Worm (Caenorhabditis elegans) whole organism, L1 larva: ENCODE results near the gene cysl-2.
A peak's percentile ranks its signal among the peaks of the same experiment; 100 is the strongest.

Experiments used
- C04F5.9 ChIP-seq: sonication (generic microtip); optimal IDR thresholded peaks from 2 replicates; lab custom pipeline; 2016; ENCODE audit warnings: missing genetic modification characterization, missing compliant biosample characterization
- F16B12.6 ChIP-seq: fragments of 150-350 bp; optimal IDR thresholded peaks from 2 replicates; lab custom pipeline; 2014; ENCODE audit warnings: missing biosample characterization, missing genetic modification characterization
- aha-1 ChIP-seq: fragments of 150-350 bp; optimal IDR thresholded peaks from 2 replicates; lab custom pipeline; 2014; ENCODE audit warnings: missing biosample characterization, missing genetic modification characterization
- alr-1 ChIP-seq: fragments of 200-800 bp; sonication (Bioruptor generic); optimal IDR thresholded peaks from 2 replicates; lab custom pipeline; 2018; ENCODE audit warnings: borderline replicate concordance, mild to moderate bottlenecking, missing genetic modification characterization, missing compliant biosample characterization
- aly-2 ChIP-seq: fragments of 150-350 bp; optimal IDR thresholded peaks from 2 replicates; lab custom pipeline; 2014; ENCODE audit warnings: missing biosample characterization, missing genetic modification characterization
- ama-1 ChIP-seq: fragments of 150-350 bp; optimal IDR thresholded peaks from 2 replicates; lab custom pipeline; 2014
- blmp-1 ChIP-seq: fragments of 150-350 bp; optimal IDR thresholded peaks from 2 replicates; lab custom pipeline; 2014; ENCODE audit warnings: missing biosample characterization, missing genetic modification characterization
- ceh-8 ChIP-seq: fragments of 200-800 bp; sonication (Bioruptor generic); optimal IDR thresholded peaks from 2 replicates; lab custom pipeline; 2018; ENCODE audit warnings: mild to moderate bottlenecking, missing genetic modification characterization, moderate library complexity, missing compliant biosample characterization
- ceh-82 ChIP-seq, 3 experiments: fragments of 150-350 bp in 1 of 3; sonication (generic microtip) in 2 of 3; optimal IDR thresholded peaks; 2 replicates each; lab custom pipeline; 2014 to 2017; ENCODE audit warnings: missing biosample characterization in 3 of 3, missing genetic modification characterization in 3 of 3
- ceh-88 ChIP-seq: fragments of 200-800 bp; sonication (Bioruptor generic); IDR thresholded peaks from 2 replicates; pipeline ENCODE4 v1.3.6; 2022; ENCODE audit warnings: missing genetic modification characterization, missing compliant biosample characterization
- dpl-1 ChIP-seq, 3 experiments: fragments of 150-350 bp in 2 of 3; sonication (generic microtip) in 1 of 3; optimal IDR thresholded peaks; 2 replicates each; lab custom pipeline; 2014 to 2017; ENCODE audit warnings: missing biosample characterization in 3 of 3, missing genetic modification characterization in 3 of 3, missing genetic modification reagents in 3 of 3
- dsc-1 ChIP-seq: sonication (generic microtip); optimal IDR thresholded peaks from 2 replicates; lab custom pipeline; 2016; ENCODE audit warnings: mild to moderate bottlenecking, missing genetic modification characterization, missing compliant biosample characterization
- efl-1 ChIP-seq, 4 experiments: fragments of 150-350 bp; optimal IDR thresholded peaks in 3 of 4; peaks in 1 of 4; 1 replicate in 1 of 4; 2 replicates in 3 of 4; lab custom pipeline; 2014; ENCODE audit warnings: missing biosample characterization in 2 of 4, missing genetic modification characterization in 2 of 4, missing genetic modification reagents in 2 of 4
- efl-3 ChIP-seq: fragments of 200-800 bp; sonication (Bioruptor generic); optimal IDR thresholded peaks from 2 replicates; lab custom pipeline; 2018; ENCODE audit warnings: mild to moderate bottlenecking, missing genetic modification characterization, missing compliant biosample characterization
- egl-13 ChIP-seq: sonication (generic microtip); optimal IDR thresholded peaks from 2 replicates; lab custom pipeline; 2016; ENCODE audit warnings: missing genotype, missing genetic modification reagents, missing genetic modification characterization, missing compliant biosample characterization
- elt-3 ChIP-seq, 6 experiments: fragments of 150-350 bp in 1 of 6; sonication (generic microtip); optimal IDR thresholded peaks; 2 replicates each; lab custom pipeline; 2017 to 2018; ENCODE audit warnings: missing biosample characterization in 6 of 6, missing genetic modification characterization in 6 of 6, inconsistent platforms in 1 of 6
- fkh-10 ChIP-seq: sonication (generic microtip); optimal IDR thresholded peaks from 2 replicates; lab custom pipeline; 2017; ENCODE audit warnings: missing biosample characterization, missing genetic modification reagents, missing genetic modification characterization
- fkh-8 ChIP-seq: sonication (generic microtip); optimal IDR thresholded peaks from 2 replicates; lab custom pipeline; 2016; ENCODE audit warnings: mild to moderate bottlenecking, missing genetic modification characterization, missing compliant biosample characterization
- fos-1 ChIP-seq: fragments of 150-350 bp; optimal IDR thresholded peaks from 2 replicates; lab custom pipeline; 2014; ENCODE audit warnings: missing biosample characterization, missing genetic modification characterization
- hlh-4 ChIP-seq: sonication (generic microtip); optimal IDR thresholded peaks from 2 replicates; lab custom pipeline; 2016; ENCODE audit warnings: mild to moderate bottlenecking, missing genetic modification characterization, missing compliant biosample characterization
- hpl-2 ChIP-seq: fragments of 150-350 bp; optimal IDR thresholded peaks from 2 replicates; lab custom pipeline; 2014; ENCODE audit warnings: missing biosample characterization, missing genetic modification reagents, missing genetic modification characterization
- irx-1 ChIP-seq: sonication (generic microtip); optimal IDR thresholded peaks from 2 replicates; lab custom pipeline; 2016; ENCODE audit warnings: missing genetic modification characterization, missing compliant biosample characterization
- isw-1 ChIP-seq: fragments of 200-800 bp; sonication (Bioruptor generic); IDR thresholded peaks from 2 replicates; pipeline ENCODE4 v1.3.6; 2022; ENCODE audit warnings: missing genetic modification characterization, missing compliant biosample characterization
- lin-13 ChIP-seq: fragments of 150-350 bp; optimal IDR thresholded peaks from 2 replicates; lab custom pipeline; 2014; ENCODE audit warnings: missing biosample characterization, missing genetic modification reagents, missing genetic modification characterization
- lin-15B ChIP-seq: fragments of 150-350 bp; sonication (generic microtip); optimal IDR thresholded peaks from 3 replicates; lab custom pipeline; 2014; ENCODE audit warnings: missing biosample characterization, missing genetic modification characterization
- lin-35 ChIP-seq, 2 experiments: fragments of 150-350 bp; optimal IDR thresholded peaks; 2 replicates each; lab custom pipeline; 2014; ENCODE audit warnings: missing biosample characterization in 2 of 2, missing genetic modification characterization in 2 of 2, missing genetic modification reagents in 2 of 2
- lin-39 ChIP-seq: fragments of 150-350 bp; optimal IDR thresholded peaks from 2 replicates; lab custom pipeline; 2014; ENCODE audit warnings: missing biosample characterization, missing genetic modification reagents, missing genetic modification characterization
- lir-3 ChIP-seq: sonication (generic microtip); optimal IDR thresholded peaks from 2 replicates; lab custom pipeline; 2016; ENCODE audit warnings: mild to moderate bottlenecking, missing genetic modification characterization, moderate library complexity, missing compliant biosample characterization; ENCODE audit not compliant: poor library complexity
- mdl-1 ChIP-seq, 2 experiments: fragments of 150-350 bp; optimal IDR thresholded peaks; 2 replicates each; lab custom pipeline; 2014 to 2017; ENCODE audit warnings: missing biosample characterization in 2 of 2, missing genetic modification characterization in 2 of 2, inconsistent platforms in 1 of 2
- nhr-12 ChIP-seq: sonication (generic microtip); optimal IDR thresholded peaks from 2 replicates; lab custom pipeline; 2017; ENCODE audit warnings: missing biosample characterization, missing genetic modification characterization
- nhr-19 ChIP-seq: fragments of 200-800 bp; sonication (Bioruptor generic); conservative IDR thresholded peaks from 2 replicates; pipeline ENCODE4 v1.3.6; 2022; ENCODE audit warnings: missing genetic modification characterization, missing compliant biosample characterization
- nhr-20 ChIP-seq: sonication (generic microtip); optimal IDR thresholded peaks from 2 replicates; lab custom pipeline; 2016; ENCODE audit warnings: mild to moderate bottlenecking, missing genetic modification characterization, missing compliant biosample characterization
- nhr-237 ChIP-seq: fragments of 150-350 bp; optimal IDR thresholded peaks from 2 replicates; lab custom pipeline; 2014; ENCODE audit warnings: missing biosample characterization, missing genetic modification characterization
- nhr-28 ChIP-seq: fragments of 150-350 bp; optimal IDR thresholded peaks from 2 replicates; lab custom pipeline; 2014; ENCODE audit warnings: missing biosample characterization, missing genetic modification characterization
- nhr-47 ChIP-seq: sonication (generic microtip); optimal IDR thresholded peaks from 2 replicates; lab custom pipeline; 2016; ENCODE audit warnings: mild to moderate bottlenecking, missing genetic modification characterization, moderate library complexity, missing compliant biosample characterization
- nhr-71 ChIP-seq: sonication (generic microtip); optimal IDR thresholded peaks from 2 replicates; lab custom pipeline; 2016; ENCODE audit warnings: mild to moderate bottlenecking, missing genetic modification characterization, moderate library complexity, missing compliant biosample characterization
- nhr-76 ChIP-seq: sonication (generic microtip); optimal IDR thresholded peaks from 2 replicates; lab custom pipeline; 2017; ENCODE audit warnings: missing biosample characterization, missing genetic modification characterization
- nhr-85 ChIP-seq: sonication (generic microtip); peaks from one replicate; lab custom pipeline; 2016; ENCODE audit warnings: missing genetic modification characterization, inconsistent platforms, missing compliant biosample characterization
- nhr-90 ChIP-seq: sonication (generic microtip); optimal IDR thresholded peaks from 2 replicates; lab custom pipeline; 2016; ENCODE audit warnings: mild to moderate bottlenecking, missing genetic modification characterization, missing compliant biosample characterization; ENCODE audit not compliant: poor library complexity
- pqm-1 ChIP-seq: sonication (generic microtip); optimal IDR thresholded peaks from 3 replicates; lab custom pipeline; 2017; ENCODE audit warnings: missing biosample characterization, missing genetic modification characterization
- rnt-1 ChIP-seq: sonication (generic microtip); optimal IDR thresholded peaks from 2 replicates; lab custom pipeline; 2016; ENCODE audit warnings: mild to moderate bottlenecking, missing genetic modification characterization, moderate library complexity, missing compliant biosample characterization
- snpc-4 ChIP-seq: fragments of 150-350 bp; optimal IDR thresholded peaks from 2 replicates; lab custom pipeline; 2014; ENCODE audit warnings: missing biosample characterization, missing genetic modification characterization
- sptf-1 ChIP-seq: fragments of 150-350 bp; optimal IDR thresholded peaks from 2 replicates; lab custom pipeline; 2014; ENCODE audit warnings: missing biosample characterization, missing genetic modification characterization
- tbx-2 ChIP-seq: sonication (generic microtip); optimal IDR thresholded peaks from 2 replicates; lab custom pipeline; 2016; ENCODE audit warnings: missing genetic modification characterization, missing compliant biosample characterization
- unc-130 ChIP-seq: fragments of 150-350 bp; optimal IDR thresholded peaks from 2 replicates; lab custom pipeline; 2017; ENCODE audit warnings: missing biosample characterization, missing genetic modification characterization, inconsistent platforms
- unc-30 ChIP-seq: sonication (generic microtip); optimal IDR thresholded peaks from 2 replicates; lab custom pipeline; 2017; ENCODE audit warnings: missing biosample characterization, missing genetic modification characterization
- unc-98 ChIP-seq: fragments of 200-800 bp; sonication (Bioruptor generic); IDR thresholded peaks from 2 replicates; pipeline ENCODE4 v1.3.6; 2022; ENCODE audit warnings: missing genetic modification characterization, missing compliant biosample characterization
- vab-15 ChIP-seq: sonication (generic microtip); optimal IDR thresholded peaks from 2 replicates; lab custom pipeline; 2017; ENCODE audit warnings: missing genotype, mild to moderate bottlenecking, missing genetic modification characterization, missing compliant biosample characterization
- xbp-1 ChIP-seq: sonication (generic microtip); optimal IDR thresholded peaks from 2 replicates; lab custom pipeline; 2016; ENCODE audit warnings: missing genetic modification characterization, missing compliant biosample characterization
- zag-1 ChIP-seq: fragments of 150-350 bp; optimal IDR thresholded peaks from 2 replicates; lab custom pipeline; 2014; ENCODE audit warnings: missing biosample characterization, missing genetic modification characterization
- zip-4 ChIP-seq: fragments of 200-800 bp; sonication (Bioruptor generic); optimal IDR thresholded peaks from 2 replicates; lab custom pipeline; 2018; ENCODE audit warnings: mild to moderate bottlenecking, missing genetic modification characterization, moderate library complexity, missing compliant biosample characterization
- ztf-11 ChIP-seq, 2 experiments: sonication (generic microtip); optimal IDR thresholded peaks; 2 replicates each; lab custom pipeline; 2016 to 2017; ENCODE audit warnings: missing genetic modification characterization in 2 of 2, missing biosample characterization in 1 of 2, missing compliant biosample characterization in 1 of 2
- ztf-4 ChIP-seq: fragments of 150-350 bp; optimal IDR thresholded peaks from 2 replicates; lab custom pipeline; 2014; ENCODE audit warnings: missing biosample characterization, missing genetic modification characterization

The cysl-2 gene

ce11 chrII:14496809-14497208, 2.6 kb upstream of the cysl-2 start (continued):
- peak; percentile 94 for TF ChIP-seq nhr-85 (tag; lab: Kevin White, UChicago)
- TF ChIP-seq xbp-1 (tag; lab: Kevin White, UChicago) = peak; percentile 68
- TF ChIP-seq fkh-10 (GFP tag; lab: Kevin White, UChicago) = peak; percentile 8
- TF ChIP-seq alr-1 (tag; lab: Kevin White, UChicago) = no peak
- TF ChIP-seq hlh-4 = no peak
- TF ChIP-seq nhr-76 = no peak
- TF ChIP-seq unc-130 (tag; lab: Kevin White, UChicago) = peak; percentile 78
- peak; percentile 76 for TF ChIP-seq blmp-1 (tag; lab: Kevin White, UChicago)
- TF ChIP-seq ceh-82 (tag; optimal IDR thresholded peaks at IDR 0.05; lab: Kevin White, UChicago) = peak; percentile 26 to 56 (median 48)
- peak; percentile 18 for TF ChIP-seq ztf-4
- peak; percentile 92 for TF ChIP-seq nhr-20 (tag; lab: Kevin White, UChicago)
- peak; percentile 3 for TF ChIP-seq nhr-237 (tag; lab: Kevin White, UChicago)
- no peak for TF ChIP-seq nhr-28 (tag; lab: Kevin White, UChicago)
- peak; percentile 90 for TF ChIP-seq rnt-1 (tag; lab: Kevin White, UChicago)
- peak; percentile 56 to 85 for TF ChIP-seq lin-35 (GFP tag; optimal IDR thresholded peaks at IDR 0.05; lab: Kevin White, UChicago)
- TF ChIP-seq fos-1 = peak; percentile 77
- TF ChIP-seq egl-13 (tag; lab: Kevin White, UChicago) = peak; percentile 40
- no peak for TF ChIP-seq efl-3 (GFP tag; lab: Kevin White, UChicago)
- TF ChIP-seq sptf-1 (tag; lab: Kevin White, UChicago) = no peak
- peak; percentile 58 for TF ChIP-seq irx-1
- no peak for TF ChIP-seq unc-30 (tag; lab: Kevin White, UChicago)
- peak; percentile 54 for TF ChIP-seq ceh-88 (GFP tag; lab: Robert Waterston, UW)
- TF ChIP-seq elt-3 (tag; optimal IDR thresholded peaks at IDR 0.05; lab: Kevin White, UChicago) = peak in 3 of 6 experiments; percentile 32 to 83 (median 55)
- TF ChIP-seq dsc-1 (tag; lab: Kevin White, UChicago) = peak; percentile 67
- TF ChIP-seq ztf-11 (tag; optimal IDR thresholded peaks at IDR 0.05; lab: Kevin White, UChicago) = peak in 1 of 2 experiments; percentile 66
- TF ChIP-seq lin-15B = no peak
- TF ChIP-seq isw-1 = no peak
- TF ChIP-seq dpl-1 (GFP tag; optimal IDR thresholded peaks at IDR 0.05; lab: Kevin White, UChicago) = peak; percentile 30 to 67 (median 58)
- TF ChIP-seq hpl-2 (GFP tag; lab: Kevin White, UChicago) = peak; percentile 72
- no peak for TF ChIP-seq lin-39 (tag; lab: Kevin White, UChicago)
- TF ChIP-seq lin-13 (GFP tag; lab: Kevin White, UChicago) = peak; percentile 32
- TF ChIP-seq nhr-47 (tag; lab: Kevin White, UChicago) = peak; percentile 86
- peak; percentile 39 for TF ChIP-seq fkh-8
- peak; percentile 7 for TF ChIP-seq pqm-1 (tag; lab: Kevin White, UChicago)
- peak; percentile 83 for TF ChIP-seq lir-3 (tag; lab: Kevin White, UChicago)
- peak; percentile 41 for TF ChIP-seq ceh-8 (GFP tag; lab: Kevin White, UChicago)
- no peak for TF ChIP-seq zag-1 (tag; lab: Kevin White, UChicago)
- TF ChIP-seq efl-1 (optimal IDR thresholded peaks at IDR 0.05; lab: Kevin White, UChicago) = peak; percentile 66 to 68
- peak; percentile 53 to 96 for TF ChIP-seq efl-1 (GFP tag; optimal IDR thresholded peaks at IDR 0.05 in 1 of 2; lab: Kevin White, UChicago)
- peak; percentile 75 for TF ChIP-seq snpc-4 (tag; lab: Kevin White, UChicago)
- TF ChIP-seq tbx-2 (tag; lab: Kevin White, UChicago) = peak; percentile 83
- no peak for TF ChIP-seq unc-98 (GFP tag; lab: Robert Waterston, UW)
- TF ChIP-seq nhr-71 (tag; lab: Kevin White, UChicago) = peak; percentile 86
- peak in 1 of 2 experiments; percentile 86 for TF ChIP-seq mdl-1 (tag; optimal IDR thresholded peaks at IDR 0.05; lab: Kevin White, UChicago)
- TF ChIP-seq C04F5.9 (tag; lab: Kevin White, UChicago) = peak; percentile 7
- peak; percentile 66 for TF ChIP-seq aly-2 (tag; lab: Kevin White, UChicago)
- TF ChIP-seq ama-1 = no peak
- peak; percentile 50 for TF ChIP-seq F16B12.6
- peak; percentile 30 for TF ChIP-seq zip-4 (GFP tag; lab: Kevin White, UChicago)
- TF ChIP-seq nhr-90 (tag; lab: Kevin White, UChicago) = peak; percentile 94
- TF ChIP-seq aha-1 (tag; lab: Kevin White, UChicago) = peak; percentile 45
- peak; percentile 79 for TF ChIP-seq nhr-19 (GFP tag; lab: Robert Waterston, UW)
- no peak for TF ChIP-seq nhr-12 (tag; lab: Kevin White, UChicago)
- TF ChIP-seq vab-15 (tag; lab: Kevin White, UChicago) = peak; percentile 57
